Worm (Caenorhabditis elegans) whole organism, L4 larva: ENCODE data around the gene sre-21.

Source experiments
- D1046.2 ChIP-seq: fragments of 200-800 bp; sonication (Bioruptor generic); IDR thresholded peaks from 2 replicates; pipeline ENCODE4 v1.3.6; 2022; ENCODE audit warnings: missing genetic modification characterization, missing compliant biosample characterization
- F37D6.2 ChIP-seq: sonication (generic microtip); optimal IDR thresholded peaks from 2 replicates; lab custom pipeline; 2016; ENCODE audit warnings: mild to moderate bottlenecking, missing genetic modification characterization, missing compliant biosample characterization
- F49E8.2 ChIP-seq: sonication (generic microtip); optimal IDR thresholded peaks from 2 replicates; lab custom pipeline; 2016; ENCODE audit warnings: missing compliant biosample characterization, mild to moderate bottlenecking, missing genetic modification characterization, borderline replicate concordance
- T20F7.1 ChIP-seq: fragments of 200-800 bp; sonication (Bioruptor generic); optimal IDR thresholded peaks from 2 replicates; lab custom pipeline; 2018; ENCODE audit warnings: mild to moderate bottlenecking, missing genetic modification characterization, missing compliant biosample characterization
- T26A8.4 ChIP-seq: fragments of 200-800 bp; sonication (Bioruptor generic); IDR thresholded peaks from 2 replicates; pipeline ENCODE4 v1.3.6; 2022; ENCODE audit warnings: missing genetic modification characterization, missing compliant biosample characterization
- Y105C5A.15 ChIP-seq: fragments of 200-800 bp; sonication (Bioruptor generic); IDR thresholded peaks from 2 replicates; pipeline ENCODE4 v1.3.6; 2022; ENCODE audit warnings: missing genetic modification characterization, missing compliant biosample characterization
- ZK546.5 ChIP-seq, 2 experiments: sonication (generic microtip); optimal IDR thresholded peaks; 2 replicates each; lab custom pipeline; 2017; ENCODE audit warnings: missing biosample characterization in 2 of 2, missing genetic modification characterization in 2 of 2
- aha-1 ChIP-seq: fragments of 150-350 bp; peaks from one replicate; lab custom pipeline; 2014; ENCODE audit warnings: missing biosample characterization, missing genetic modification characterization
- ama-1 ChIP-seq: fragments of 150-350 bp; optimal IDR thresholded peaks from 2 replicates; lab custom pipeline; 2014; ENCODE audit warnings: inconsistent platforms, mixed read lengths
- ceh-28 ChIP-seq: fragments of 150-350 bp; optimal IDR thresholded peaks from 2 replicates; lab custom pipeline; 2014; ENCODE audit warnings: missing biosample characterization, missing genetic modification reagents, missing genetic modification characterization
- ceh-44 ChIP-seq: fragments of 200-800 bp; sonication (Bioruptor generic); IDR thresholded peaks from 2 replicates; pipeline ENCODE4 v1.3.6; 2022; ENCODE audit warnings: missing genetic modification reagents, missing genetic modification characterization, missing compliant biosample characterization
- ceh-82 ChIP-seq: sonication (generic microtip); optimal IDR thresholded peaks from 2 replicates; lab custom pipeline; 2017; ENCODE audit warnings: missing biosample characterization, missing genetic modification characterization
- ces-1 ChIP-seq: fragments of 150-350 bp; sonication (generic microtip); optimal IDR thresholded peaks from 4 replicates; lab custom pipeline; 2014; ENCODE audit warnings: missing biosample characterization, missing genetic modification reagents, missing genetic modification characterization
- cey-2 ChIP-seq: sonication (generic microtip); optimal IDR thresholded peaks from 3 replicates; lab custom pipeline; 2017; ENCODE audit warnings: missing genetic modification characterization, mild to moderate bottlenecking, missing compliant biosample characterization, antibody characterized with exemption, borderline replicate concordance; ENCODE audit not compliant: insufficient read depth
- daf-16 ChIP-seq, 3 experiments: sonication (generic microtip); optimal IDR thresholded peaks; 2 replicates each; lab custom pipeline; 2016 to 2017; ENCODE audit warnings: missing genetic modification characterization in 3 of 3, missing genetic modification reagents in 3 of 3, mild to moderate bottlenecking in 2 of 3, missing compliant biosample characterization in 2 of 3, missing biosample characterization in 1 of 3, moderate library complexity in 1 of 3
- dmd-8 ChIP-seq: fragments of 200-800 bp; sonication (Bioruptor generic); IDR thresholded peaks from 2 replicates; pipeline ENCODE4 v1.3.6; 2022; ENCODE audit warnings: missing genetic modification characterization, missing compliant biosample characterization
- dmd-9 ChIP-seq: fragments of 200-800 bp; sonication (Bioruptor generic); IDR thresholded peaks from 2 replicates; pipeline ENCODE4 v1.3.6; 2022; ENCODE audit warnings: missing genetic modification reagents, missing genetic modification characterization, missing compliant biosample characterization
- egl-27 ChIP-seq: sonication (generic microtip); optimal IDR thresholded peaks from 3 replicates; lab custom pipeline; 2017; ENCODE audit warnings: missing biosample characterization, missing genetic modification reagents, missing genetic modification characterization
- gei-8 ChIP-seq: fragments of 200-800 bp; sonication (Bioruptor generic); optimal IDR thresholded peaks from 2 replicates; lab custom pipeline; 2018; ENCODE audit warnings: mild to moderate bottlenecking, missing genetic modification characterization, missing compliant biosample characterization
- hlh-11 ChIP-seq: fragments of 200-800 bp; sonication (Bioruptor generic); optimal IDR thresholded peaks from 2 replicates; lab custom pipeline; 2018; ENCODE audit warnings: mild to moderate bottlenecking, missing genetic modification characterization, missing compliant biosample characterization
- lin-1 ChIP-seq: fragments of 200-800 bp; sonication (Bioruptor generic); IDR thresholded peaks from 2 replicates; pipeline ENCODE4 v1.3.6; 2022; ENCODE audit warnings: missing genetic modification reagents, missing genetic modification characterization, missing compliant biosample characterization
- mdt-29 ChIP-seq: fragments of 200-800 bp; sonication (Bioruptor generic); IDR thresholded peaks from 2 replicates; pipeline ENCODE4 v1.3.6; 2022; ENCODE audit warnings: missing genetic modification reagents, missing genetic modification characterization, missing compliant biosample characterization
- mep-1 ChIP-seq: fragments of 150-350 bp; sonication (generic microtip); optimal IDR thresholded peaks from 3 replicates; lab custom pipeline; 2014; ENCODE audit warnings: missing biosample characterization, missing genetic modification characterization
- mes-2 ChIP-seq: sonication (generic microtip); optimal IDR thresholded peaks from 2 replicates; lab custom pipeline; 2016; ENCODE audit warnings: missing genotype, mild to moderate bottlenecking, missing genetic modification characterization, missing compliant biosample characterization; ENCODE audit not compliant: poor library complexity, severe bottlenecking
- mxl-2 ChIP-seq: fragments of 200-800 bp; sonication (Bioruptor generic); conservative IDR thresholded peaks from 2 replicates; pipeline ENCODE4 v1.3.6; 2022; ENCODE audit warnings: missing genetic modification reagents, missing genetic modification characterization, missing compliant biosample characterization
- mxl-3 ChIP-seq: fragments of 200-800 bp; sonication (Bioruptor generic); optimal IDR thresholded peaks from 2 replicates; lab custom pipeline; 2018; ENCODE audit warnings: mild to moderate bottlenecking, missing genetic modification characterization, missing compliant biosample characterization
- nhr-11 ChIP-seq: fragments of 150-350 bp; optimal IDR thresholded peaks from 2 replicates; lab custom pipeline; 2014; ENCODE audit warnings: missing biosample characterization, missing genetic modification characterization
- nhr-237 ChIP-seq: sonication (generic microtip); optimal IDR thresholded peaks from 2 replicates; lab custom pipeline; 2017; ENCODE audit warnings: missing biosample characterization, missing genetic modification characterization
- nhr-48 ChIP-seq: sonication (generic microtip); optimal IDR thresholded peaks from 2 replicates; lab custom pipeline; 2016; ENCODE audit warnings: mild to moderate bottlenecking, missing genetic modification characterization, missing compliant biosample characterization
- nhr-6 ChIP-seq: fragments of 150-350 bp; optimal IDR thresholded peaks from 2 replicates; lab custom pipeline; 2014; ENCODE audit warnings: missing biosample characterization, missing genetic modification characterization
- nhr-76 ChIP-seq: fragments of 150-350 bp; optimal IDR thresholded peaks from 2 replicates; lab custom pipeline; 2014; ENCODE audit warnings: missing biosample characterization, missing genetic modification characterization
- nhr-77 ChIP-seq: fragments of 150-350 bp; optimal IDR thresholded peaks from 2 replicates; lab custom pipeline; 2014; ENCODE audit warnings: missing biosample characterization, missing genetic modification characterization
- php-3 ChIP-seq: fragments of 200-800 bp; sonication (Bioruptor generic); IDR thresholded peaks from 2 replicates; pipeline ENCODE4 v1.3.6; 2022; ENCODE audit warnings: missing genetic modification reagents, missing genetic modification characterization, missing compliant biosample characterization
- skn-1 ChIP-seq: fragments of 150-350 bp; optimal IDR thresholded peaks from 2 replicates; lab custom pipeline; 2014; ENCODE audit warnings: missing biosample characterization, missing genetic modification characterization
- snpc-1.2 ChIP-seq: fragments of 200-800 bp; sonication (Bioruptor generic); IDR thresholded peaks from 2 replicates; pipeline ENCODE4 v1.3.6; 2022; ENCODE audit warnings: missing genetic modification reagents, missing genetic modification characterization, missing compliant biosample characterization
- spr-1 ChIP-seq: sonication (generic microtip); optimal IDR thresholded peaks from 2 replicates; lab custom pipeline; 2016; ENCODE audit warnings: mild to moderate bottlenecking, missing genetic modification characterization, missing compliant biosample characterization
- spr-3 ChIP-seq: fragments of 200-800 bp; sonication (Bioruptor generic); optimal IDR thresholded peaks from 2 replicates; lab custom pipeline; 2018; ENCODE audit warnings: mild to moderate bottlenecking, missing genetic modification characterization, missing compliant biosample characterization
- zfp-3 ChIP-seq: fragments of 200-800 bp; sonication (Bioruptor generic); conservative IDR thresholded peaks from 2 replicates; pipeline ENCODE4 v1.3.6; 2022; ENCODE audit warnings: missing genetic modification reagents, missing genetic modification characterization, missing compliant biosample characterization

Gene sre-21

DNA sequence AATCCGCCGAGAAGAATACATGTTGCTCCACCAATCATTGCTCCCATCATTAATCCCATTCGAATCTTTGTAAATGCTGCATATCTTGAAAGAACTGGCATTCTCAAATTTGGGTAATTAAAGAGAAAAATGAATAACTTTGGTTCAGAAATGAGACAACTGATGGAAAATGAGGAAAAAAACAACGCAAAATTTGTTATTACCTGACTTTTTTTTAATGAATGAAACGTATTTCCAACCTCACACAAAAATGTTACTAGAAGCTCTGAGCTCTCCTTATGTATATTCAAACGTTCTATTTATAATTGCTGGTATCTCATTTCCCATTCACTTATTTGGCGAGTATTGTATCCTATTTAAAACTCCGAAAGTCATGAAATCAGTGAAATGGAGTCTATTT, 29.5 kb upstream of the sre-21 start, which contains the start of the genes Y94A7B.11 and srh-292:
Gene Y94A7B.11, minus strand, starts transcription at position 101 of the 400 bp plus-strand sequence.
Gene srh-292, plus strand, starts transcription at position 251 of the 400 bp plus-strand sequence.
- TF ChIP-seq Y105C5A.15 = no peak
- TF ChIP-seq nhr-76 (tag; lab: Kevin White, UChicago) = no peak
- TF ChIP-seq, all 104 proteins: peak for 0

DNA sequence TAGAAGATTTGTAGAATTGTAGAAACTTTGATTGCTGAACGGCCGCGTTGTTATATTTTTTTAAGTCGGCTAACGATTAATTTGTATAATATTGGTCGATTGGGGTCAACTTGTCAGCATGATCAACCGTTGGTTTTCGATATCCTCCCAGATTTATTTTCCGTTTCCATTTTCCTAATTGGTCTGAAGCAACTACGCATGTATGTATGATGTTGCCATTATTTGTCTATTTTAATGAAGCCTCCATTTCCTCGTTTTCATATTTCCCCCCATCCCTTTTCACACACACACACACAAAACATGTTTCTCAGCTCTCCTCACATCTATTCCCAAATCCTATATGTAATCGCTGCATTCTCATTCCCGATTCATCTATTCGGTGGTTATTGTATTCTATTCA, 27.5 kb upstream of the sre-21 start, which contains the start of gene srh-287:
Gene srh-287, plus strand, starts transcription at position 301 of the 400 bp plus-strand sequence.
- TF ChIP-seq T20F7.1 (GFP tag; lab: Kevin White, UChicago) = no peak
- no peak for TF ChIP-seq F37D6.2 (tag; lab: Kevin White, UChicago)
- no peak for TF ChIP-seq ceh-82 (tag; lab: Kevin White, UChicago)
- TF ChIP-seq hlh-11 = no peak
- TF ChIP-seq ces-1 = no peak
- no peak for TF ChIP-seq nhr-48 (tag; lab: Kevin White, UChicago)
- TF ChIP-seq php-3 (GFP tag; lab: Robert Waterston, UW) = no peak
- TF ChIP-seq skn-1 (tag; lab: Kevin White, UChicago) = no peak
- TF ChIP-seq mes-2 (tag; lab: Kevin White, UChicago) = no peak
- TF ChIP-seq dmd-9 = no peak
- TF ChIP-seq ceh-44 (GFP tag; lab: Robert Waterston, UW) = no peak
- TF ChIP-seq mep-1 = no peak
- no peak for TF ChIP-seq cey-2 (tag; lab: Kevin White, UChicago)

DNA sequence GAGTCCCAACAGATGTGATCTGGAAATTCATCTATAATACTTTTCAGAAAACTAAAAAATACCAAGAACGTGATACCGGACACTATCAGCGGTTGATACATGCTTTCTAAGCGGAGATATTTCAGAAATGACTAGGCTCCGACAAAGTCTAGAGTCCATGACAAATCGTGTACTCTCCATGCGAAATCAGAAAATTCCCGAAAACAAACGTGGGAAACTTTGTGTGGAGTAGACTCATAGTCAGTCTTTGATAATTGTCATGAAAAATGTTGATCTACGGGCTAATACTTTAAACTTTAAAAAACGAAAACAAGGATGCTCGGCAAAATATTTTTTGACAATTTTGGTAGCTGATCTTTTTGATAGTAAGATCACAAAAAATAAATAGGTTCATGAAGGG, 25.8 kb upstream of the sre-21 start, which contains the start of gene srx-18:
Gene srx-18, minus strand, starts transcription at position 101 of the 400 bp plus-strand sequence.
- TF ChIP-seq spr-3 (GFP tag; lab: Kevin White, UChicago) = no peak
- TF ChIP-seq php-3 (GFP tag; lab: Robert Waterston, UW) = no peak
- TF ChIP-seq ama-1 (lab: Kevin White, UChicago) = no peak
- TF ChIP-seq F37D6.2 (tag; lab: Kevin White, UChicago) = no peak
- TF ChIP-seq nhr-77 (tag; lab: Kevin White, UChicago) = no peak
- no peak for TF ChIP-seq snpc-1.2 (GFP tag; lab: Robert Waterston, UW)
- TF ChIP-seq nhr-6 (tag; lab: Kevin White, UChicago) = no peak
- no peak for TF ChIP-seq nhr-237 (tag; lab: Kevin White, UChicago)
- no peak for TF ChIP-seq nhr-76 (tag; lab: Kevin White, UChicago)
- no peak for TF ChIP-seq ZK546.5 (tag; optimal IDR thresholded peaks at IDR 0.05; lab: Kevin White, UChicago)
- TF ChIP-seq egl-27 (tag; lab: Kevin White, UChicago) = no peak
- TF ChIP-seq lin-1 (GFP tag; lab: Robert Waterston, UW) = no peak

DNA sequence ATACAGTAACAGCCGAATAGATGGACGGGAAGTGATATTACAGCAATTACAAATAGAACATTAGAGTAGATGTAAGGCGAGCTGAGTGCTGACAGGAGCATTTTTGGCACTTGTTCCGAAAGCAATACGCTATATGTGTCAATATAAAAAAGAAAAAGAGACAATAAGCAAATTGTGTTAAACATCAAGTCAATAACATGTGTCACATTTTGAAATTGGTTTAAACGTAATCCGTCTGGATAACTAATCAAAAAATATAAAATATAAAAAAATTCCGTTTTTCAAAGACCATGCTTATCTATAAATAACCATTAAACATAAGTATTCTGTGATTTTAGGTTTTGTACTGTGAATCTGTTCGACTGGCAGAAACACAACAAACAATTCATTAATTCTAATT, 22.6 kb upstream of the sre-21 start, which contains the start of gene srh-288:
Gene srh-288, minus strand, starts transcription at position 101 of the 400 bp plus-strand sequence.
- no peak for TF ChIP-seq gei-8 (GFP tag; lab: Kevin White, UChicago)
- no peak for TF ChIP-seq daf-16 (GFP tag; optimal IDR thresholded peaks at IDR 0.05; lab: Kevin White, UChicago)
- TF ChIP-seq daf-16 (tag; optimal IDR thresholded peaks at IDR 0.05; lab: Kevin White, UChicago) = no peak

DNA sequence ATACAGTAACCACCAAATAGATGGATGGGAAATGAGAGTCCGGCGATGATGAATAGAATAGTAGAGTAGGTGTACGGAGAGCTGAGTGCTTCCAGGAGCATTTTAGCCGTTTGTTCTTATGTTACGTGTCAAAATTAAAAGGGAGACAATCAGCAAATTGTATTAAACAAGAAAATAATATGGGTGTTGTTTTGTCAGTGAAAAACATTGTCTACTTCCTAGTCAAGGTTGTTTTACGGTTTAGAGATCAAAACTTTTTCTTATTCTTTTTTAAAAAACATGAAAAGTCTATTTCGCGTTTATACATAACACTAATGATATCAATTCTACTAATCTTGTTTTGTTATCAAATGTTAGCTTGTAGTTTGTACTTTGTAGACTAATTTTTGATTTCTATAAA, 21.0 kb upstream of the sre-21 start, which contains the start of gene srh-289:
Gene srh-289, minus strand, starts transcription at position 101 of the 400 bp plus-strand sequence.
- TF ChIP-seq cey-2 (tag; lab: Kevin White, UChicago) (no peak), spr-1 (no peak), mdt-29 (GFP tag; lab: Robert Waterston, UW) (no peak), zfp-3 (no peak), T26A8.4 (GFP tag; lab: Robert Waterston, UW) (no peak), F49E8.2 (tag; lab: Kevin White, UChicago) (no peak), mxl-2 (GFP tag; lab: Robert Waterston, UW) (no peak), nhr-11 (tag; lab: Kevin White, UChicago) (no peak), ceh-28 (tag; lab: Kevin White, UChicago) (no peak), dmd-8 (no peak), F37D6.2 (tag; lab: Kevin White, UChicago) (no peak), snpc-1.2 (GFP tag; lab: Robert Waterston, UW) (no peak), mxl-3 (GFP tag; lab: Kevin White, UChicago) (no peak), aha-1 (tag; lab: Kevin White, UChicago) (no peak), ama-1 (lab: Kevin White, UChicago) (no peak), D1046.2 (GFP tag; lab: Robert Waterston, UW) (no peak)
